Worm (Caenorhabditis elegans) whole organism, L1 larva: ENCODE measurements around the gene R05G9R.1.

Experiments used
- aha-1 ChIP-seq: fragments of 150-350 bp; optimal IDR thresholded peaks from 2 replicates; lab custom pipeline; 2014; ENCODE audit warnings: missing biosample characterization, missing genetic modification characterization
- alr-1 ChIP-seq: fragments of 200-800 bp; sonication (Bioruptor generic); optimal IDR thresholded peaks from 2 replicates; lab custom pipeline; 2018; ENCODE audit warnings: borderline replicate concordance, mild to moderate bottlenecking, missing genetic modification characterization, missing compliant biosample characterization
- blmp-1 ChIP-seq: fragments of 150-350 bp; optimal IDR thresholded peaks from 2 replicates; lab custom pipeline; 2014; ENCODE audit warnings: missing biosample characterization, missing genetic modification characterization
- fkh-10 ChIP-seq: sonication (generic microtip); optimal IDR thresholded peaks from 2 replicates; lab custom pipeline; 2017; ENCODE audit warnings: missing biosample characterization, missing genetic modification reagents, missing genetic modification characterization
- fos-1 ChIP-seq: fragments of 150-350 bp; optimal IDR thresholded peaks from 2 replicates; lab custom pipeline; 2014; ENCODE audit warnings: missing biosample characterization, missing genetic modification characterization
- pag-3 ChIP-seq: sonication (generic microtip); optimal IDR thresholded peaks from 2 replicates; lab custom pipeline; 2017; ENCODE audit warnings: missing genetic modification characterization, mild to moderate bottlenecking, missing compliant biosample characterization, antibody characterized with exemption, borderline replicate concordance; ENCODE audit not compliant: insufficient read depth
- snpc-4 ChIP-seq: fragments of 150-350 bp; optimal IDR thresholded peaks from 2 replicates; lab custom pipeline; 2014; ENCODE audit warnings: missing biosample characterization, missing genetic modification characterization

ce11 chrII:6475180-6475737 lies 38.6 kb downstream of the R05G9R.1 start, which contains the start of gene T28D9.16:
- TF ChIP-seq fos-1 (tag; lab: Kevin White, UChicago): no peak
- TF ChIP-seq snpc-4 (tag; lab: Kevin White, UChicago): no peak
- TF ChIP-seq fkh-10 (GFP tag; lab: Kevin White, UChicago): no peak
- TF ChIP-seq aha-1 (tag; lab: Kevin White, UChicago): no peak
- TF ChIP-seq blmp-1 (tag; lab: Kevin White, UChicago): no peak
- no peak for TF ChIP-seq alr-1
- TF ChIP-seq pag-3: no peak
